Fruit fly (Drosophila melanogaster) whole organism, embryonic: ENCODE results near the gene Ide.

ENCODE experiments used
- CG10321 ChIP-seq: fragments of 200-800 bp; sonication (Bioruptor generic); IDR thresholded peaks from 2 replicates; pipeline ENCODE4 v1.3.6; 2022; ENCODE audit warnings: missing biosample characterization, missing genetic modification characterization
- CG11723 ChIP-seq: fragments of 200-800 bp; sonication (Bioruptor generic); optimal IDR thresholded peaks from 2 replicates; lab custom pipeline; 2017; ENCODE audit warnings: missing biosample characterization, mild to moderate bottlenecking, missing genetic modification characterization
- CG13424 ChIP-seq: fragments of 200-800 bp; sonication (Bioruptor generic); optimal IDR thresholded peaks from 2 replicates; lab custom pipeline; 2019; ENCODE audit warnings: missing biosample characterization, mild to moderate bottlenecking, missing genetic modification characterization, moderate library complexity
- CG13894 ChIP-seq: fragments of 200-800 bp; sonication (Bioruptor generic); optimal IDR thresholded peaks from 3 replicates; lab custom pipeline; 2018; ENCODE audit warnings: missing biosample characterization, mild to moderate bottlenecking, missing genetic modification characterization, moderate library complexity
- CG14050 ChIP-seq: fragments of 200-800 bp; sonication (Bioruptor generic); IDR thresholded peaks from 3 replicates; pipeline ENCODE4 v1.3.6; 2022; ENCODE audit warnings: missing biosample characterization, missing genetic modification characterization
- CG15479 ChIP-seq: fragments of 200-800 bp; sonication (Bioruptor generic); optimal IDR thresholded peaks from 3 replicates; lab custom pipeline; 2019; ENCODE audit warnings: missing biosample characterization, mild to moderate bottlenecking, missing genetic modification characterization, moderate library complexity
- CG1603 ChIP-seq: fragments of 200-800 bp; sonication (Bioruptor generic); optimal IDR thresholded peaks from 2 replicates; lab custom pipeline; 2019; ENCODE audit warnings: missing biosample characterization, mild to moderate bottlenecking, missing genetic modification characterization, moderate library complexity
- CG16779 ChIP-seq: fragments of 200-800 bp; sonication (Bioruptor generic); IDR thresholded peaks from 2 replicates; pipeline ENCODE4 v1.3.6; 2022; ENCODE audit warnings: missing biosample characterization, missing genetic modification characterization
- CG16813 ChIP-seq: fragments of 200-800 bp; sonication (Bioruptor generic); IDR thresholded peaks from 3 replicates; pipeline ENCODE4 v1.3.6; 2022; ENCODE audit warnings: missing biosample characterization, missing genetic modification characterization; ENCODE audit not compliant: partially characterized antibody
- CG17328 ChIP-seq: fragments of 200-800 bp; sonication (Bioruptor generic); IDR thresholded peaks from 2 replicates; pipeline ENCODE4 v1.3.6; 2022; ENCODE audit warnings: missing biosample characterization, missing genetic modification characterization
- CG17912 ChIP-seq: fragments of 200-800 bp; sonication (Bioruptor generic); optimal IDR thresholded peaks from 2 replicates; lab custom pipeline; 2018; ENCODE audit warnings: missing biosample characterization, mild to moderate bottlenecking, missing genetic modification characterization
- CG31388 ChIP-seq: fragments of 200-800 bp; sonication (Bioruptor generic); optimal IDR thresholded peaks from 2 replicates; lab custom pipeline; 2016; ENCODE audit warnings: missing biosample characterization, missing genetic modification characterization
- CG32772 ChIP-seq: fragments of 200-800 bp; sonication (Bioruptor generic); IDR thresholded peaks from 2 replicates; pipeline ENCODE4 v1.3.6; 2022; ENCODE audit warnings: missing biosample characterization, missing genetic modification characterization
- CG3995 ChIP-seq: fragments of 200-800 bp; sonication (Bioruptor generic); optimal IDR thresholded peaks from 3 replicates; lab custom pipeline; 2016; ENCODE audit warnings: missing biosample characterization, missing genetic modification characterization
- CG4328 ChIP-seq: fragments of 200-800 bp; sonication (Bioruptor generic); optimal IDR thresholded peaks from 3 replicates; lab custom pipeline; 2017; ENCODE audit warnings: missing biosample characterization, missing genetic modification reagents, missing genetic modification characterization
- CG7745 ChIP-seq: fragments of 200-800 bp; sonication (Bioruptor generic); optimal IDR thresholded peaks from 2 replicates; lab custom pipeline; 2018; ENCODE audit warnings: missing biosample characterization, mild to moderate bottlenecking, missing genetic modification characterization, moderate library complexity
- CG7786 ChIP-seq: fragments of 200-800 bp; sonication (Bioruptor generic); optimal IDR thresholded peaks from 2 replicates; lab custom pipeline; 2016; ENCODE audit warnings: missing biosample characterization, missing genetic modification characterization
- CG8388 ChIP-seq: fragments of 200-800 bp; sonication (Bioruptor generic); optimal IDR thresholded peaks from 2 replicates; lab custom pipeline; 2019; ENCODE audit warnings: missing biosample characterization, mild to moderate bottlenecking, missing genetic modification characterization, moderate library complexity
- CG8924 ChIP-seq: fragments of 200-800 bp; optimal IDR thresholded peaks from 3 replicates; lab custom pipeline; 2019; ENCODE audit warnings: missing biosample characterization, mild to moderate bottlenecking, missing genetic modification characterization, moderate library complexity
- CG8944 ChIP-seq: fragments of 200-800 bp; sonication (Bioruptor generic); optimal IDR thresholded peaks from 3 replicates; lab custom pipeline; 2016; ENCODE audit warnings: missing biosample characterization, missing genetic modification characterization
- CG9437 ChIP-seq: fragments of 200-800 bp; sonication (Bioruptor generic); optimal IDR thresholded peaks from 2 replicates; lab custom pipeline; 2018; ENCODE audit warnings: missing biosample characterization, mild to moderate bottlenecking, missing genetic modification characterization
- Chrac-16 ChIP-seq: fragments of 200-800 bp; sonication (Bioruptor generic); optimal IDR thresholded peaks from 3 replicates; lab custom pipeline; 2016; ENCODE audit warnings: missing biosample characterization, missing genetic modification characterization
- Dbx ChIP-seq: fragments of 200-800 bp; sonication (Bioruptor generic); IDR thresholded peaks from 3 replicates; pipeline ENCODE4 v1.3.6; 2022; ENCODE audit warnings: missing biosample characterization, missing genetic modification characterization
- Drgx ChIP-seq: fragments of 200-800 bp; sonication (Bioruptor generic); IDR thresholded peaks from 2 replicates; pipeline ENCODE4 v1.3.6; 2022; ENCODE audit warnings: missing biosample characterization, missing genetic modification characterization
- H15 ChIP-seq: fragments of 200-800 bp; sonication (Bioruptor generic); IDR thresholded peaks from 3 replicates; pipeline ENCODE4 v1.3.6; 2022; ENCODE audit warnings: missing biosample characterization, missing genetic modification characterization
- HLH3B ChIP-seq: fragments of 200-800 bp; sonication (Bioruptor generic); IDR thresholded peaks from 2 replicates; pipeline ENCODE4 v1.3.6; 2022; ENCODE audit warnings: missing biosample characterization, missing genetic modification characterization
- HLH54F ChIP-seq: fragments of 200-800 bp; sonication (Bioruptor generic); optimal IDR thresholded peaks from 3 replicates; lab custom pipeline; 2016; ENCODE audit warnings: missing biosample characterization, missing genetic modification characterization
- Hand ChIP-seq: fragments of 200-800 bp; sonication (Bioruptor generic); optimal IDR thresholded peaks from 2 replicates; lab custom pipeline; 2017; ENCODE audit warnings: mild to moderate bottlenecking, missing biosample characterization, missing genetic modification reagents, missing genetic modification characterization
- NK7.1 ChIP-seq: fragments of 200-800 bp; sonication (Bioruptor generic); optimal IDR thresholded peaks from 3 replicates; lab custom pipeline; 2016; ENCODE audit warnings: missing biosample characterization, missing genetic modification characterization
- Oli ChIP-seq: fragments of 200-800 bp; sonication (Bioruptor generic); optimal IDR thresholded peaks from 2 replicates; lab custom pipeline; 2018; ENCODE audit warnings: missing biosample characterization, mild to moderate bottlenecking, missing genetic modification characterization, moderate library complexity
- PHDP ChIP-seq: fragments of 200-800 bp; sonication (Bioruptor generic); optimal IDR thresholded peaks from 3 replicates; lab custom pipeline; 2018; ENCODE audit warnings: missing biosample characterization, mild to moderate bottlenecking, missing genetic modification characterization, moderate library complexity
- Rx ChIP-seq: fragments of 200-800 bp; sonication (Bioruptor generic); IDR thresholded peaks from 2 replicates; pipeline ENCODE4 v1.3.6; 2022; ENCODE audit warnings: missing biosample characterization, missing genetic modification characterization
- ara ChIP-seq: fragments of 200-800 bp; sonication (Bioruptor generic); IDR thresholded peaks from 2 replicates; pipeline ENCODE4 v1.3.6; 2022; ENCODE audit warnings: missing biosample characterization, missing genetic modification characterization
- dan ChIP-seq: fragments of 200-800 bp; sonication (Bioruptor generic); IDR thresholded peaks from 2 replicates; pipeline ENCODE4 v1.3.6; 2022; ENCODE audit warnings: missing biosample characterization, missing genetic modification characterization
- dmrt99B ChIP-seq: fragments of 200-800 bp; sonication (Bioruptor generic); optimal IDR thresholded peaks from 2 replicates; lab custom pipeline; 2018; ENCODE audit warnings: missing biosample characterization, mild to moderate bottlenecking, missing genetic modification characterization, moderate library complexity
- fd3F ChIP-seq: fragments of 200-800 bp; sonication (Bioruptor generic); optimal IDR thresholded peaks from 2 replicates; lab custom pipeline; 2018; ENCODE audit warnings: missing biosample characterization, mild to moderate bottlenecking, missing genetic modification characterization, moderate library complexity
- fru ChIP-seq: fragments of >200 bp; optimal IDR thresholded peaks from 2 replicates; lab custom pipeline; 2017
- ftz-f1 ChIP-seq: fragments of 200-800 bp; sonication (Bioruptor generic); optimal IDR thresholded peaks from 2 replicates; lab custom pipeline; 2016; ENCODE audit warnings: missing biosample characterization, missing genetic modification characterization
- gce ChIP-seq: fragments of 200-800 bp; sonication (Bioruptor generic); IDR thresholded peaks from 3 replicates; pipeline ENCODE4 v1.3.6; 2022; ENCODE audit warnings: missing biosample characterization, missing genetic modification characterization
- inv ChIP-seq: fragments of 200-800 bp; sonication (Bioruptor generic); IDR thresholded peaks from 2 replicates; pipeline ENCODE4 v1.3.6; 2022; ENCODE audit warnings: missing biosample characterization, missing genetic modification characterization; ENCODE audit not compliant: partially characterized antibody
- lilli ChIP-seq: fragments of 200-800 bp; sonication (Bioruptor generic); optimal IDR thresholded peaks from 3 replicates; lab custom pipeline; 2016; ENCODE audit warnings: missing biosample characterization, missing genetic modification characterization
- nmo ChIP-seq: fragments of 200-800 bp; sonication (Bioruptor generic); optimal IDR thresholded peaks from 2 replicates; lab custom pipeline; 2018; ENCODE audit warnings: missing biosample characterization, mild to moderate bottlenecking, missing genetic modification characterization, moderate library complexity
- ro ChIP-seq: fragments of 200-800 bp; sonication (Bioruptor generic); IDR thresholded peaks from 2 replicates; pipeline ENCODE4 v1.3.6; 2022; ENCODE audit warnings: missing biosample characterization, missing genetic modification characterization
- seq ChIP-seq: fragments of 200-800 bp; sonication (Bioruptor generic); IDR thresholded peaks from 2 replicates; pipeline ENCODE4 v1.3.6; 2022; ENCODE audit warnings: missing biosample characterization, missing genetic modification characterization
- so ChIP-seq: fragments of 200-800 bp; sonication (Bioruptor generic); IDR thresholded peaks from 3 replicates; pipeline ENCODE4 v1.3.6; 2022; ENCODE audit warnings: missing biosample characterization, missing genetic modification characterization
- stc ChIP-seq: fragments of 200-800 bp; sonication (Bioruptor generic); IDR thresholded peaks from 2 replicates; pipeline ENCODE4 v1.3.6; 2022; ENCODE audit warnings: missing biosample characterization, missing genetic modification characterization
- ttk ChIP-seq: fragments of 200-800 bp; sonication (Bioruptor generic); IDR thresholded peaks from 2 replicates; pipeline ENCODE4 v2.1.2; 2022; ENCODE audit warnings: missing biosample characterization, missing genetic modification characterization
- z ChIP-seq: fragments of 200-800 bp; sonication (Bioruptor generic); IDR thresholded peaks from 3 replicates; pipeline ENCODE4 v1.3.6; 2022; ENCODE audit warnings: missing biosample characterization, missing genetic modification characterization
- zen ChIP-seq: fragments of 200-800 bp; sonication (Bioruptor generic); optimal IDR thresholded peaks from 3 replicates; lab custom pipeline; 2018; ENCODE audit warnings: missing biosample characterization, mild to moderate bottlenecking, missing genetic modification characterization, moderate library complexity

Ide gene

DNA sequence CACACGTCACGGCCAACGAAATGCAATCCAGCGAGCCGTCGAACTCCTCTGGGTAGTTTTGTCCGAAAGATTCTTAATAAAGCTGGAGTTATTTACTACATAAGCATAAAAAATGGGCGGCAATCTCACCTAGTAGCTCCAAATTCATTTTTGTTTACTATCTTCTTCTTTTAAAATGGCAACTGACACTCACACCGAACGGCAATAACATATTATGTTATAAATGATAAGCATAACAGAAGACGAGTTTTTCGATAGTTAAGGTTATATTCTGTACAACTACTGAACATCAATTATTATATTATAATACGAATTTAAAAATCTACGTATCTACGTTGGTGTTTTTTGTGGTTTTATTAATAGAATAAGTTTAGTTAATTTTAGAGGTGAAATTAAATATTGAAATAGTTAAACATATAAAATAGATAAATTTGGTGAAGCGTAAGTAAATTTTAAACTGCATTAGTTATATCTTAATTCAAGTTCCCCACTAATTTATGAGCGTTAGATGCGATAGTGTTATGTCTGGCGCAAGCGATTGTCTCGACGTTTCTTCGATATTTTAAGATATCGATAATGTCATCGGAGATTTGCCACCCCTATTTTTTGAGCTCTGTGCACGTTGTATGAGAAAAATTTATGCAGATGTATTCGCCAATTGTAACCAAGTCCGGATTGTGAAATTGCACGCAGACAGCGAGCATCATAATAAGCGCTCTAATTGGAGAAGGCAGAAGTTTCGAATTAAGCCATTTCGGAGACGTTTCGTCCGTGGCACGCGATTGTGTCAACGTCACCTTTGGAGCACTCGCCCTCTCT, 27.7 kb downstream of the Ide start, which contains the start of the genes Rbbp5 and eRF1 (continued):
- TF ChIP-seq ro (GFP tag; lab: Robert Waterston, UW) (no peak), nmo (GFP tag; lab: Kevin White, UChicago) (peak; percentile 85), seq (peak; percentile 41; the same call in 1 of the 2 replicates), CG31388 (GFP tag; lab: Kevin White, UChicago) (peak; percentile 65), CG4328 (GFP tag; lab: Kevin White, UChicago) (peak; percentile 10), CG3995 (GFP tag; lab: Kevin White, UChicago) (peak; percentile 25), NK7.1 (no peak), stc (GFP tag; lab: Robert Waterston, UW) (peak; percentile 52; the same call in 1 of the 2 replicates), PHDP (peak; percentile 73), inv (GFP tag; lab: Robert Waterston, UW) (peak; percentile 92), CG32772 (peak; percentile 84), Chrac-16 (GFP tag; lab: Kevin White, UChicago) (peak; percentile 82), z (GFP tag; lab: Robert Waterston, UW) (no peak), gce (GFP tag; lab: Robert Waterston, UW) (no peak), Hand (GFP tag; lab: Kevin White, UChicago) (peak; percentile 5), CG15479 (peak; percentile 74), dmrt99B (tag; lab: Kevin White, UChicago) (no peak), dan (GFP tag; lab: Robert Waterston, UW) (no peak), fru (no peak), CG8944 (GFP tag; lab: Kevin White, UChicago) (peak; percentile 41), Rx (peak; percentile 56; the same call in 1 of the 2 replicates), Drgx (GFP tag; lab: Robert Waterston, UW) (no peak), Oli (tag; lab: Kevin White, UChicago) (peak; percentile 44), CG8924 (tag; lab: Kevin White, UChicago) (peak; percentile 85), CG17912 (no peak), CG14050 (GFP tag; lab: Robert Waterston, UW) (peak; percentile 54; the same call in 2 of the 3 replicates), CG17328 (GFP tag; lab: Robert Waterston, UW) (peak; percentile 75), H15 (GFP tag; lab: Robert Waterston, UW) (peak; percentile 70; the same call in 1 of the 3 replicates), so (no peak), CG16779 (GFP tag; lab: Robert Waterston, UW) (no peak), CG13894 (peak; percentile 72), zen (peak; percentile 79), CG16813 (GFP tag; lab: Robert Waterston, UW) (peak; percentile 94), lilli (GFP tag; lab: Kevin White, UChicago) (peak; percentile 84), ara (GFP tag; lab: Robert Waterston, UW) (peak; percentile 69), CG1603 (tag; lab: Kevin White, UChicago) (peak; percentile 64), CG11723 (GFP tag; lab: Kevin White, UChicago) (peak; percentile 30), HLH54F (GFP tag; lab: Kevin White, UChicago) (peak; percentile 75), CG9437 (peak; percentile 48), CG7786 (GFP tag; lab: Kevin White, UChicago) (peak; percentile 56), fd3F (GFP tag; lab: Kevin White, UChicago) (peak; percentile 57), Dbx (GFP tag; lab: Robert Waterston, UW) (peak; percentile 93), ttk (GFP tag; lab: Robert Waterston, UW) (no peak; the same call in 1 of the 2 replicates), ftz-f1 (no peak), CG10321 (GFP tag; lab: Robert Waterston, UW) (0 out of 2 replicates have a peak, but pooled peaks have one; percentile 31), CG7745 (tag; lab: Kevin White, UChicago) (no peak), HLH3B (GFP tag; lab: Robert Waterston, UW) (peak; percentile 65; the same call in 1 of the 2 replicates), CG13424 (tag; lab: Kevin White, UChicago) (peak; percentile 83), CG8388 (GFP tag; lab: Kevin White, UChicago) (peak; percentile 72)
